Fruit fly (Drosophila melanogaster): Measurements from ENCODE around the gene CG3021.
A peak's percentile ranks its signal among the peaks of the same experiment; 100 is the strongest.

The CG3021 gene

dm6 chrX:1033066-1033465, 6.5 kb downstream of the CG3021 start (continued):
- no peak for TF ChIP-seq CG9215 (GFP tag; IDR thresholded peaks at IDR 0.05)
- peak; percentile 18 for TF ChIP-seq tin (GFP tag; optimal IDR thresholded peaks at IDR 0.05)
- peak; percentile 72 for TF ChIP-seq MBD-R2 (GFP tag; IDR thresholded peaks at IDR 0.05)
- no peak for TF ChIP-seq NC2β (GFP tag; optimal IDR thresholded peaks at IDR 0.05)
- TF ChIP-seq sqz (GFP tag; optimal IDR thresholded peaks at IDR 0.05): no peak
- TF ChIP-seq slbo (GFP tag; IDR thresholded peaks at IDR 0.05): peak; percentile 72
- no peak for TF ChIP-seq bcd (GFP tag; optimal IDR thresholded peaks at IDR 0.05)
- peak; percentile 97 for TF ChIP-seq vnd (GFP tag; IDR thresholded peaks at IDR 0.05; ENCODE audit: partially characterized antibody)
- TF ChIP-seq Ets97D (GFP tag; optimal IDR thresholded peaks at IDR 0.05): peak; percentile 45
- TF ChIP-seq ab (GFP tag; optimal IDR thresholded peaks at IDR 0.05): no peak
- TF ChIP-seq repo (GFP tag; optimal IDR thresholded peaks at IDR 0.05): no peak
- TF ChIP-seq CG17912 (GFP tag; optimal IDR thresholded peaks at IDR 0.05): no peak
- TF ChIP-seq CG15514 (GFP tag; optimal IDR thresholded peaks at IDR 0.05): peak; percentile 51
- no peak for TF ChIP-seq ttk (GFP tag; IDR thresholded peaks at IDR 0.05)
- peak; percentile 98 for TF ChIP-seq CG34224 (GFP tag; IDR thresholded peaks at IDR 0.05; ENCODE audit: partially characterized antibody)
- no peak for TF ChIP-seq cas (GFP tag; IDR thresholded peaks at IDR 0.05)
- no peak for TF ChIP-seq Kr (GFP tag; optimal IDR thresholded peaks at IDR 0.05)
- no peak for TF ChIP-seq BtbVII (GFP tag; optimal IDR thresholded peaks at IDR 0.05)
- TF ChIP-seq sob (GFP tag; IDR thresholded peaks at IDR 0.05): peak; percentile 44; the same call in 1 of the 2 replicates
- no peak for TF ChIP-seq kay (GFP tag; optimal IDR thresholded peaks at IDR 0.05)
- TF ChIP-seq Bdp1 (GFP tag; optimal IDR thresholded peaks at IDR 0.05): no peak
- TF ChIP-seq stc (GFP tag; IDR thresholded peaks at IDR 0.05): no peak
- TF ChIP-seq NFAT (GFP tag; IDR thresholded peaks at IDR 0.05): peak; percentile 63; the same call in 1 of the 2 replicates
- no peak for TF ChIP-seq bsh (GFP tag; optimal IDR thresholded peaks at IDR 0.05)
- TF ChIP-seq Lim3 (GFP tag; IDR thresholded peaks at IDR 0.05): no peak
- TF ChIP-seq row (GFP tag; IDR thresholded peaks at IDR 0.05): peak; percentile 72
- no peak for TF ChIP-seq CG2875 (GFP tag; optimal IDR thresholded peaks at IDR 0.05)
- TF ChIP-seq Gsc (GFP tag; IDR thresholded peaks at IDR 0.05): no peak
- no peak for TF ChIP-seq CG18599 (GFP tag; optimal IDR thresholded peaks at IDR 0.05)
- TF ChIP-seq fru (optimal IDR thresholded peaks at IDR 0.05): no peak
- TF ChIP-seq caup (GFP tag; optimal IDR thresholded peaks at IDR 0.05; ENCODE audit: severe bottlenecking): no peak
- TF ChIP-seq CG6272 (GFP tag; IDR thresholded peaks at IDR 0.05): peak; percentile 67; the same call in 1 of the 2 replicates
- no peak for TF ChIP-seq CG5245 (GFP tag; optimal IDR thresholded peaks at IDR 0.05)
- TF ChIP-seq zfh1 (GFP tag; IDR thresholded peaks at IDR 0.05): no peak
- TF ChIP-seq GATAe (GFP tag; conservative IDR thresholded peaks at IDR 0.05): no peak
- TF ChIP-seq Pdp1 (GFP tag; optimal IDR thresholded peaks at IDR 0.05): peak; percentile 20 to 60
- no peak for TF ChIP-seq seq (GFP tag; IDR thresholded peaks at IDR 0.05)
- no peak for TF ChIP-seq Jarid2 (GFP tag; optimal IDR thresholded peaks at IDR 0.05)
- no peak for TF ChIP-seq pita (GFP tag; optimal IDR thresholded peaks at IDR 0.05)
- peak; percentile 87 for TF ChIP-seq CG9932 (GFP tag; IDR thresholded peaks at IDR 0.05)
- no peak for TF ChIP-seq CG10959 (GFP tag; IDR thresholded peaks at IDR 0.05)
- peak; percentile 94 for TF ChIP-seq Dll (GFP tag; IDR thresholded peaks at IDR 0.05; ENCODE audit: partially characterized antibody)
- TF ChIP-seq croc (GFP tag; conservative IDR thresholded peaks at IDR 0.05): no peak
- no peak for TF ChIP-seq h (optimal IDR thresholded peaks at IDR 0.05)
- TF ChIP-seq nerfin-1 (tag; optimal IDR thresholded peaks at IDR 0.05): no peak
- TF ChIP-seq CG17186 (GFP tag; optimal IDR thresholded peaks at IDR 0.05): peak; percentile 44
- no peak for TF ChIP-seq CG5180 (GFP tag; optimal IDR thresholded peaks at IDR 0.05)
- no peak for TF ChIP-seq ranshi (GFP tag; IDR thresholded peaks at IDR 0.05)
- TF ChIP-seq CG6791 (GFP tag; IDR thresholded peaks at IDR 0.05; ENCODE audit: partially characterized antibody): peak; percentile 99
- TF ChIP-seq fd3F (GFP tag; optimal IDR thresholded peaks at IDR 0.05): no peak
- no peak for TF ChIP-seq CG5953 (GFP tag; IDR thresholded peaks at IDR 0.05)
- no peak for TF ChIP-seq CG8924 (tag; optimal IDR thresholded peaks at IDR 0.05)
